Worm (Caenorhabditis elegans): Measurements from ENCODE around the gene F57G4.1.

DNA sequence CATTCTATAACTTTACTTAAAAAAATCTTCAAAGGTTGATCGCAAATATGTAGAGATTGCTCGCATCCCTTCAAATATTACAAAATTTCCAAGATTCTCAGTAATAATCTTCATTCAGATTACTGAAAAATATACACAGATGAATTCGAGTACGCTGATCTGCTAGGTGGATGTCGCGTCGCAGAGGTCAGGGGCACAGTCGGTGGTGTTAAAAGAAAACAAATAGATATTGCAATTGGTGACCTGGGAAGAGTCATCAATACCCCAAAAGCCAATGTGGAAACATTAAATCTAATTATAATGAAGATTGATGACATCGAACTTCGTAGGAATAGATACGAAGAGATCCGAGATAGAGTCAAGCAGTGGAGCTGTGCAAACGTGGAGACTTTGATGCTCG lies 5.2 kb downstream of the F57G4.1 start, which contains the start of gene F57G4.10:
- TF ChIP-seq tbx-2 (tag; optimal IDR thresholded peaks at IDR 0.05) (no peak), pat-9 (tag; optimal IDR thresholded peaks at IDR 0.05) (no peak), ceh-19 (GFP tag; optimal IDR thresholded peaks at IDR 0.05) (no peak)
